Fruit fly (Drosophila melanogaster) whole organism, embryonic: ENCODE data around the gene Naam.

ENCODE experiments used
- Adf1 ChIP-seq: fragments of 200-800 bp; sonication (Bioruptor generic); IDR thresholded peaks from 2 replicates; pipeline ENCODE4 v1.3.6; 2022; ENCODE audit warnings: missing biosample characterization, missing genetic modification characterization
- CG10209 ChIP-seq: fragments of 200-800 bp; sonication (Bioruptor generic); optimal IDR thresholded peaks from 3 replicates; lab custom pipeline; 2017; ENCODE audit warnings: missing biosample characterization, mild to moderate bottlenecking, missing genetic modification characterization, missing genetic modification reagents
- CG10431 ChIP-seq: fragments of 200-800 bp; sonication (Bioruptor generic); optimal IDR thresholded peaks from 3 replicates; lab custom pipeline; 2018; ENCODE audit warnings: missing biosample characterization, mild to moderate bottlenecking, missing genetic modification characterization
- CG10462 ChIP-seq: fragments of 200-800 bp; sonication (Bioruptor generic); optimal IDR thresholded peaks from 2 replicates; lab custom pipeline; 2016; ENCODE audit warnings: missing biosample characterization, missing genetic modification characterization
- CG11695 ChIP-seq: fragments of 200-800 bp; sonication (Bioruptor generic); IDR thresholded peaks from 3 replicates; pipeline ENCODE4 v1.3.6; 2022; ENCODE audit warnings: missing biosample characterization, missing genetic modification characterization
- CG12071 ChIP-seq: fragments of 200-800 bp; sonication (Bioruptor generic); optimal IDR thresholded peaks from 3 replicates; lab custom pipeline; 2018; ENCODE audit warnings: missing biosample characterization, mild to moderate bottlenecking, missing genetic modification characterization
- CG12659 ChIP-seq: fragments of 200-800 bp; sonication (Bioruptor generic); optimal IDR thresholded peaks from 3 replicates; lab custom pipeline; 2017; ENCODE audit warnings: mild to moderate bottlenecking, missing biosample characterization, missing genetic modification reagents, missing genetic modification characterization
- CG13894 ChIP-seq: fragments of 200-800 bp; sonication (Bioruptor generic); optimal IDR thresholded peaks from 3 replicates; lab custom pipeline; 2018; ENCODE audit warnings: missing biosample characterization, mild to moderate bottlenecking, missing genetic modification characterization, moderate library complexity
- CG14014 ChIP-seq: fragments of 200-800 bp; sonication (Bioruptor generic); IDR thresholded peaks from 2 replicates; pipeline ENCODE4 v1.3.6; 2022; ENCODE audit warnings: missing biosample characterization, missing genetic modification characterization
- CG15011 ChIP-seq: fragments of 200-800 bp; sonication (Bioruptor generic); optimal IDR thresholded peaks from 3 replicates; lab custom pipeline; 2018; ENCODE audit warnings: missing biosample characterization, mild to moderate bottlenecking, missing genetic modification characterization
- CG15601 ChIP-seq: fragments of 200-800 bp; sonication (Bioruptor generic); optimal IDR thresholded peaks from 3 replicates; lab custom pipeline; 2019; ENCODE audit warnings: missing biosample characterization, mild to moderate bottlenecking, missing genetic modification characterization, moderate library complexity
- CG17385 ChIP-seq: fragments of 200-800 bp; sonication (Bioruptor generic); optimal IDR thresholded peaks from 3 replicates; lab custom pipeline; 2018; ENCODE audit warnings: missing biosample characterization, mild to moderate bottlenecking, missing genetic modification characterization
- CG18476 ChIP-seq: fragments of 200-800 bp; sonication (Bioruptor generic); optimal IDR thresholded peaks from 2 replicates; lab custom pipeline; 2016; ENCODE audit warnings: missing biosample characterization, mild to moderate bottlenecking, missing genetic modification characterization
- CG31365 ChIP-seq: fragments of 200-800 bp; sonication (Bioruptor generic); optimal IDR thresholded peaks from 2 replicates; lab custom pipeline; 2018; ENCODE audit warnings: missing biosample characterization, mild to moderate bottlenecking, missing genetic modification characterization
- CG32532 ChIP-seq: fragments of 200-800 bp; sonication (Bioruptor generic); IDR thresholded peaks from 2 replicates; pipeline ENCODE4 v1.3.6; 2022; ENCODE audit warnings: missing biosample characterization, missing genetic modification characterization
- CG3281 ChIP-seq: fragments of 200-800 bp; sonication (Bioruptor generic); optimal IDR thresholded peaks from 3 replicates; lab custom pipeline; 2017; ENCODE audit warnings: missing biosample characterization, mild to moderate bottlenecking, missing genetic modification characterization
- CG4328 ChIP-seq: fragments of 200-800 bp; sonication (Bioruptor generic); optimal IDR thresholded peaks from 3 replicates; lab custom pipeline; 2017; ENCODE audit warnings: missing biosample characterization, missing genetic modification reagents, missing genetic modification characterization
- CG5180 ChIP-seq: fragments of 200-800 bp; sonication (Bioruptor generic); optimal IDR thresholded peaks from 3 replicates; lab custom pipeline; 2017; ENCODE audit warnings: missing biosample characterization, missing genetic modification characterization, mild to moderate bottlenecking, moderate library complexity, missing genetic modification reagents
- CG6175 ChIP-seq: fragments of 200-800 bp; sonication (Bioruptor generic); IDR thresholded peaks from 3 replicates; pipeline ENCODE4 v1.3.6; 2022; ENCODE audit warnings: missing biosample characterization, missing genetic modification characterization
- CG7556 ChIP-seq: fragments of 200-800 bp; sonication (Bioruptor generic); optimal IDR thresholded peaks from 2 replicates; lab custom pipeline; 2017; ENCODE audit warnings: missing biosample characterization, mild to moderate bottlenecking, missing genetic modification characterization
- CG8944 ChIP-seq: fragments of 200-800 bp; sonication (Bioruptor generic); optimal IDR thresholded peaks from 3 replicates; lab custom pipeline; 2016; ENCODE audit warnings: missing biosample characterization, missing genetic modification characterization
- CG9437 ChIP-seq: fragments of 200-800 bp; sonication (Bioruptor generic); optimal IDR thresholded peaks from 2 replicates; lab custom pipeline; 2018; ENCODE audit warnings: missing biosample characterization, mild to moderate bottlenecking, missing genetic modification characterization
- CHES-1-like ChIP-seq: fragments of 200-800 bp; sonication (Bioruptor generic); optimal IDR thresholded peaks from 2 replicates; lab custom pipeline; 2016; ENCODE audit warnings: missing biosample characterization, missing genetic modification characterization
- Dad ChIP-seq: fragments of 200-800 bp; sonication (Bioruptor generic); optimal IDR thresholded peaks from 3 replicates; lab custom pipeline; 2016; ENCODE audit warnings: missing biosample characterization, missing genetic modification characterization
- Fer1 ChIP-seq: fragments of 200-800 bp; sonication (Bioruptor generic); optimal IDR thresholded peaks from 2 replicates; lab custom pipeline; 2017; ENCODE audit warnings: missing biosample characterization, mild to moderate bottlenecking, missing genetic modification characterization
- HHEX ChIP-seq: fragments of 200-800 bp; sonication (Bioruptor generic); optimal IDR thresholded peaks from 3 replicates; lab custom pipeline; 2017; ENCODE audit warnings: missing biosample characterization, mild to moderate bottlenecking, missing genetic modification characterization, missing genetic modification reagents
- HmgZ ChIP-seq: fragments of 200-800 bp; sonication (Bioruptor generic); optimal IDR thresholded peaks from 2 replicates; lab custom pipeline; 2018; ENCODE audit warnings: missing biosample characterization, mild to moderate bottlenecking, missing genetic modification characterization
- Hr39 ChIP-seq: fragments of >200 bp; optimal IDR thresholded peaks from 2 replicates; lab custom pipeline; 2017
- NFAT ChIP-seq: fragments of 200-800 bp; sonication (Bioruptor generic); IDR thresholded peaks from 2 replicates; pipeline ENCODE4 v1.3.6; 2022; ENCODE audit warnings: missing biosample characterization, missing genetic modification characterization
- Opbp ChIP-seq: fragments of 200-800 bp; sonication (Bioruptor generic); IDR thresholded peaks from 3 replicates; pipeline ENCODE4 v1.3.6; 2022; ENCODE audit warnings: missing biosample characterization, missing genetic modification characterization; ENCODE audit not compliant: partially characterized antibody
- Sry-δ ChIP-seq: fragments of 200-800 bp; sonication (Bioruptor generic); optimal IDR thresholded peaks from 2 replicates; lab custom pipeline; 2016; ENCODE audit warnings: missing biosample characterization, missing genetic modification characterization
- Trl ChIP-seq, 3 experiments: fragments of >200 bp in 2 of 3; fragments of 200-800 bp in 1 of 3; sonication (Bioruptor generic) in 1 of 3; optimal IDR thresholded peaks; 2 replicates in 1 of 3; 3 replicates in 2 of 3; lab custom pipeline; 2016 to 2017; ENCODE audit warnings: missing biosample characterization in 1 of 3, missing genetic modification characterization in 1 of 3
- chinmo ChIP-seq: fragments of 200-800 bp; sonication (Bioruptor generic); IDR thresholded peaks from 4 replicates; pipeline ENCODE4 v1.3.6; 2022; ENCODE audit warnings: missing biosample characterization, missing genetic modification characterization; ENCODE audit not compliant: partially characterized antibody
- chn ChIP-seq: fragments of 200-800 bp; sonication (Bioruptor generic); optimal IDR thresholded peaks from 2 replicates; lab custom pipeline; 2016; ENCODE audit warnings: missing biosample characterization, missing genetic modification characterization
- crc ChIP-seq: fragments of 200-800 bp; sonication (Bioruptor generic); optimal IDR thresholded peaks from 2 replicates; lab custom pipeline; 2016; ENCODE audit warnings: missing biosample characterization, missing genetic modification characterization
- ewg ChIP-seq: fragments of 200-800 bp; sonication (Bioruptor generic); optimal IDR thresholded peaks from 3 replicates; lab custom pipeline; 2017; ENCODE audit warnings: mild to moderate bottlenecking, missing biosample characterization, missing genetic modification reagents, missing genetic modification characterization
- eyg ChIP-seq: fragments of 200-800 bp; sonication (Bioruptor generic); optimal IDR thresholded peaks from 3 replicates; lab custom pipeline; 2016; ENCODE audit warnings: missing biosample characterization, missing genetic modification characterization
- gcm ChIP-seq: fragments of 200-800 bp; sonication (Bioruptor generic); optimal IDR thresholded peaks from 2 replicates; lab custom pipeline; 2019; ENCODE audit warnings: missing biosample characterization, mild to moderate bottlenecking, missing genetic modification characterization, moderate library complexity
- gcm2 ChIP-seq: fragments of 200-800 bp; sonication (Bioruptor generic); optimal IDR thresholded peaks from 2 replicates; lab custom pipeline; 2016; ENCODE audit warnings: missing biosample characterization, missing genetic modification characterization
- hbn ChIP-seq: fragments of 200-800 bp; sonication (Bioruptor generic); IDR thresholded peaks from 2 replicates; pipeline ENCODE4 v1.3.6; 2022; ENCODE audit warnings: missing biosample characterization, missing genetic modification characterization; ENCODE audit not compliant: partially characterized antibody
- her ChIP-seq: fragments of 200-800 bp; sonication (Bioruptor generic); optimal IDR thresholded peaks from 2 replicates; lab custom pipeline; 2016; ENCODE audit warnings: missing biosample characterization, missing genetic modification characterization
- hth ChIP-seq: fragments of >200 bp; optimal IDR thresholded peaks from 2 replicates; lab custom pipeline; 2017; ENCODE audit warnings: inconsistent platforms
- jigr1 ChIP-seq: fragments of 200-800 bp; sonication (Bioruptor generic); IDR thresholded peaks from 3 replicates; pipeline ENCODE4 v1.3.6; 2022; ENCODE audit warnings: missing biosample characterization, missing genetic modification characterization
- otp ChIP-seq: fragments of 200-800 bp; sonication (Bioruptor generic); IDR thresholded peaks from 3 replicates; pipeline ENCODE4, ENCODE4 v1.3.6; 2022; ENCODE audit warnings: missing biosample characterization, missing genetic modification characterization
- rib ChIP-seq: fragments of 200-800 bp; sonication (Bioruptor generic); IDR thresholded peaks from 2 replicates; pipeline ENCODE4 v1.3.6; 2022; ENCODE audit warnings: missing biosample characterization, missing genetic modification characterization
- scrt ChIP-seq: fragments of 200-800 bp; sonication (Bioruptor generic); optimal IDR thresholded peaks from 2 replicates; lab custom pipeline; 2018; ENCODE audit warnings: missing biosample characterization, mild to moderate bottlenecking, missing genetic modification characterization, moderate library complexity
- seq ChIP-seq: fragments of 200-800 bp; sonication (Bioruptor generic); IDR thresholded peaks from 2 replicates; pipeline ENCODE4 v1.3.6; 2022; ENCODE audit warnings: missing biosample characterization, missing genetic modification characterization
- slp2 ChIP-seq: fragments of 200-800 bp; sonication (Bioruptor generic); optimal IDR thresholded peaks from 2 replicates; lab custom pipeline; 2016; ENCODE audit warnings: missing biosample characterization, missing genetic modification characterization
- sna ChIP-seq: fragments of 200-800 bp; sonication (Bioruptor generic); IDR thresholded peaks from 2 replicates; pipeline ENCODE4 v1.3.6; 2022; ENCODE audit warnings: missing biosample characterization, missing genetic modification characterization; ENCODE audit not compliant: partially characterized antibody
- zfh1 ChIP-seq: fragments of 200-800 bp; sonication (Bioruptor generic); IDR thresholded peaks from 3 replicates; pipeline ENCODE4 v1.3.6; 2022; ENCODE audit warnings: missing biosample characterization, missing genetic modification characterization

Naam gene

dm6 chr3R:19641058-19641457 is 30.2 kb upstream of the Naam start (continued):
- TF ChIP-seq CG4328 (no peak), CG32532 (GFP tag; lab: Robert Waterston, UW) (peak; percentile 39; the same call in 1 of the 2 replicates), otp (GFP tag; lab: Robert Waterston, UW) (0 out of 3 replicates have a peak, but pooled peaks have one; percentile 42), crc (GFP tag; lab: Kevin White, UChicago) (no peak), slp2 (GFP tag; lab: Kevin White, UChicago) (no peak), CG13894 (tag; lab: Kevin White, UChicago) (peak; percentile 11), CG9437 (GFP tag; lab: Kevin White, UChicago) (no peak), CG10462 (no peak), eyg (no peak), CG31365 (tag; lab: Kevin White, UChicago) (peak; percentile 5), CG14014 (GFP tag; lab: Robert Waterston, UW) (0 out of 2 replicates have a peak, but pooled peaks have one; percentile 4), CG12071 (GFP tag; lab: Kevin White, UChicago) (peak; percentile 23), ewg (GFP tag; lab: Kevin White, UChicago) (peak; percentile 36), chinmo (peak; percentile 94; the same call in 3 of the 4 replicates), NFAT (GFP tag; lab: Robert Waterston, UW) (peak; percentile 57), Opbp (GFP tag; lab: Robert Waterston, UW) (0 out of 3 replicates have a peak, but pooled peaks have one; percentile 21), scrt (GFP tag; lab: Kevin White, UChicago) (peak; percentile 8), CG17385 (GFP tag; lab: Kevin White, UChicago) (peak; percentile 42), CG11695 (GFP tag; lab: Robert Waterston, UW) (peak; percentile 17; the same call in 1 of the 3 replicates), sna (GFP tag; lab: Robert Waterston, UW) (peak; percentile 58; the same call in 1 of the 2 replicates), CG10431 (no peak), Adf1 (GFP tag; lab: Robert Waterston, UW) (peak; percentile 25; the same call in 1 of the 2 replicates), CG15011 (GFP tag; lab: Kevin White, UChicago) (no peak), CG10209 (no peak), rib (GFP tag; lab: Robert Waterston, UW) (peak; percentile 49), hbn (GFP tag; lab: Robert Waterston, UW) (0 out of 2 replicates have a peak, but pooled peaks have one; percentile 45), CG5180 (GFP tag; lab: Kevin White, UChicago) (peak; percentile 42), her (no peak)

- peak; percentile 36 for TF ChIP-seq CG8944 (GFP tag; lab: Kevin White, UChicago)
- TF ChIP-seq CG3281 (GFP tag; lab: Kevin White, UChicago), result peak; percentile 91
- TF ChIP-seq HHEX, result peak; percentile 85
- peak; percentile 69; the same call in 2 of the 3 replicates for TF ChIP-seq CG6175 (GFP tag; lab: Robert Waterston, UW)
- TF ChIP-seq zfh1 (GFP tag; lab: Robert Waterston, UW), result peak; percentile 90
- TF ChIP-seq Hr39, result no peak
- no peak for TF ChIP-seq Trl (optimal IDR thresholded peaks at IDR 0.05; lab: Kevin White, UChicago)
- no peak for TF ChIP-seq Trl (GFP tag; optimal IDR thresholded peaks at IDR 0.05; lab: Kevin White, UChicago)
- peak; percentile 81 for TF ChIP-seq CG12659 (GFP tag; lab: Kevin White, UChicago)
- peak; percentile 92 for TF ChIP-seq seq
- TF ChIP-seq HmgZ (tag; lab: Kevin White, UChicago), result peak; percentile 87
- peak; percentile 82 for TF ChIP-seq CG7556
- no peak for TF ChIP-seq Sry-δ (GFP tag; lab: Kevin White, UChicago)
- peak; percentile 91 for TF ChIP-seq Fer1 (GFP tag; lab: Kevin White, UChicago)
- TF ChIP-seq gcm, result peak; percentile 90
- no peak for TF ChIP-seq chn (GFP tag; lab: Kevin White, UChicago)
- 0 out of 3 replicates have a peak, but pooled peaks have one; percentile 42 for TF ChIP-seq jigr1 (GFP tag; lab: Robert Waterston, UW)
- TF ChIP-seq hth (lab: Kevin White, UChicago), result no peak
- TF ChIP-seq Dad (GFP tag; lab: Kevin White, UChicago), result peak; percentile 28
- peak; percentile 86 for TF ChIP-seq CG15601 (tag; lab: Kevin White, UChicago)
- TF ChIP-seq gcm2 (GFP tag; lab: Kevin White, UChicago), result no peak
- TF ChIP-seq CG18476 (GFP tag; lab: Kevin White, UChicago), result peak; percentile 62
- no peak for TF ChIP-seq CHES-1-like (GFP tag; lab: Kevin White, UChicago)
These were observed 29.7 kb upstream of the Naam start for dm6 chr3R:19641498-19642065.
